Worm (Caenorhabditis elegans) whole organism, L4/young adult: Measurements from ENCODE around the gene madf-5.

Experiments used
- dao-5 ChIP-seq: sonication (generic microtip); optimal IDR thresholded peaks from 2 replicates; lab custom pipeline; 2016; ENCODE audit warnings: missing genotype, missing genetic modification characterization, moderate library complexity, missing compliant biosample characterization
- him-1 ChIP-seq: sonication (generic microtip); optimal IDR thresholded peaks from 2 replicates; lab custom pipeline; 2016; ENCODE audit warnings: missing genotype, missing genetic modification reagents, missing genetic modification characterization, missing compliant biosample characterization

DNA sequence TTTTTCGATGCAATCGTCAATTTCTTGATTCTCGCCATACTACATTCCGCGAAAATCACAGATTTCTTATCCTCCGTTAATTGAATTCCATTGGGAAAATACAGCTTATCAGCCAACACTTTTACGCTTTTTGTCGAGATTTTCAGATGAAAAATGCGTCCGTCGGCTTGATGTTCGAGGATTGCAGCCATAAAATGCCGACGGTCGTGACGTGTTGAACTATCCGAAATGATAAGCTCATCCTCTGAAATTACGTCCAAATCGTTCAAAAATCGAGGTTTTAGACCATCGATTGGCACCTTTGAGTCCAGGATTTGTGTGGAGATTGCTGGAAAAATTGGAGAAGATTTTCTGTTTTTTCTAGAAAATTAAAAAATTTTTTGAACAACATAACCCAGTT is 46.3 kb upstream of the madf-5 start:
- TF ChIP-seq him-1 (no peak), dao-5 (tag; lab: Kevin White, UChicago) (no peak)
